Worm (Caenorhabditis elegans) whole organism, L2 larva: ENCODE measurements around the gene appg-2.

ENCODE experiments used
- C34F6.9 ChIP-seq: fragments of 150-350 bp; optimal IDR thresholded peaks from 2 replicates; lab custom pipeline; 2014; ENCODE audit warnings: missing biosample characterization, missing genetic modification characterization
- F13H6.1 ChIP-seq: sonication (generic microtip); optimal IDR thresholded peaks from 2 replicates; lab custom pipeline; 2016; ENCODE audit warnings: missing genetic modification characterization, missing compliant biosample characterization
- ZK546.5 ChIP-seq: sonication (generic microtip); optimal IDR thresholded peaks from 2 replicates; lab custom pipeline; 2017; ENCODE audit warnings: missing biosample characterization, missing genetic modification characterization
- alr-1 ChIP-seq: fragments of 150-350 bp; optimal IDR thresholded peaks from 2 replicates; lab custom pipeline; 2014; ENCODE audit warnings: missing biosample characterization, missing genetic modification characterization
- ceh-16 ChIP-seq: fragments of 150-350 bp; optimal IDR thresholded peaks from 2 replicates; lab custom pipeline; 2014; ENCODE audit warnings: missing biosample characterization, missing genetic modification characterization
- ceh-82 ChIP-seq: fragments of 150-350 bp; optimal IDR thresholded peaks from 2 replicates; lab custom pipeline; 2014; ENCODE audit warnings: missing biosample characterization, missing genetic modification characterization
- dmd-4 ChIP-seq: sonication (generic microtip); optimal IDR thresholded peaks from 2 replicates; lab custom pipeline; 2017; ENCODE audit warnings: missing biosample characterization, missing genetic modification characterization
- elt-1 ChIP-seq: fragments of 150-350 bp; optimal IDR thresholded peaks from 2 replicates; lab custom pipeline; 2014; ENCODE audit warnings: missing biosample characterization, missing genetic modification characterization
- fos-1 ChIP-seq: fragments of 150-350 bp; optimal IDR thresholded peaks from 2 replicates; lab custom pipeline; 2014; ENCODE audit warnings: missing biosample characterization, missing genetic modification characterization
- lin-13 ChIP-seq: fragments of 150-350 bp; optimal IDR thresholded peaks from 2 replicates; lab custom pipeline; 2014; ENCODE audit warnings: missing biosample characterization, missing genetic modification reagents, missing genetic modification characterization
- lin-39 ChIP-seq: fragments of 150-350 bp; optimal IDR thresholded peaks from 2 replicates; lab custom pipeline; 2014; ENCODE audit warnings: missing biosample characterization, missing genetic modification reagents, missing genetic modification characterization
- lsy-2 ChIP-seq, 2 experiments: fragments of 150-350 bp in 1 of 2; sonication (generic microtip) in 1 of 2; optimal IDR thresholded peaks; 2 replicates each; lab custom pipeline; 2014 to 2017; ENCODE audit warnings: missing biosample characterization in 2 of 2, missing genetic modification characterization in 2 of 2
- mbf-1 ChIP-seq: sonication (generic microtip); optimal IDR thresholded peaks from 2 replicates; lab custom pipeline; 2017; ENCODE audit warnings: missing biosample characterization, missing genetic modification characterization
- mdl-1 ChIP-seq, 2 experiments: fragments of 150-350 bp in 1 of 2; sonication (generic microtip) in 1 of 2; optimal IDR thresholded peaks; 2 replicates each; lab custom pipeline; 2017; ENCODE audit warnings: missing biosample characterization in 2 of 2, missing genetic modification characterization in 2 of 2
- nhr-10 ChIP-seq: sonication (generic microtip); optimal IDR thresholded peaks from 2 replicates; lab custom pipeline; 2017; ENCODE audit warnings: missing biosample characterization, missing genetic modification characterization
- nhr-129 ChIP-seq: fragments of 150-350 bp; optimal IDR thresholded peaks from 2 replicates; lab custom pipeline; 2014; ENCODE audit warnings: missing biosample characterization, missing genetic modification characterization
- nhr-23 ChIP-seq: fragments of 150-350 bp; optimal IDR thresholded peaks from 2 replicates; lab custom pipeline; 2014; ENCODE audit warnings: missing biosample characterization, missing genetic modification reagents, missing genetic modification characterization
- nhr-237 ChIP-seq: fragments of 150-350 bp; optimal IDR thresholded peaks from 2 replicates; lab custom pipeline; 2014; ENCODE audit warnings: missing biosample characterization, missing genetic modification characterization
- nhr-25 ChIP-seq: fragments of 150-350 bp; sonication (generic microtip); optimal IDR thresholded peaks from 3 replicates; lab custom pipeline; 2014; ENCODE audit warnings: missing biosample characterization, missing genetic modification characterization
- nhr-77 ChIP-seq: fragments of 150-350 bp; optimal IDR thresholded peaks from 2 replicates; lab custom pipeline; 2014; ENCODE audit warnings: missing biosample characterization, missing genetic modification characterization
- sem-4 ChIP-seq: fragments of 150-350 bp; optimal IDR thresholded peaks from 2 replicates; lab custom pipeline; 2014; ENCODE audit warnings: missing biosample characterization, missing genetic modification reagents, missing genetic modification characterization
- skn-1 ChIP-seq: sonication (generic microtip); optimal IDR thresholded peaks from 2 replicates; lab custom pipeline; 2017; ENCODE audit warnings: missing biosample characterization, missing genetic modification characterization
- sma-3 ChIP-seq: sonication (generic microtip); optimal IDR thresholded peaks from 2 replicates; lab custom pipeline; 2016; ENCODE audit warnings: missing genetic modification reagents, missing genetic modification characterization, missing compliant biosample characterization
- sma-9 ChIP-seq, 2 experiments: fragments of 150-350 bp in 1 of 2; sonication (generic microtip) in 1 of 2; optimal IDR thresholded peaks; 2 replicates each; lab custom pipeline; 2014 to 2016; ENCODE audit warnings: missing genetic modification characterization in 2 of 2, mild to moderate bottlenecking in 1 of 2, missing biosample characterization in 1 of 2, missing compliant biosample characterization in 1 of 2, missing genetic modification reagents in 1 of 2, moderate library complexity in 1 of 2
- snpc-4 ChIP-seq: fragments of 150-350 bp; optimal IDR thresholded peaks from 2 replicates; lab custom pipeline; 2014; ENCODE audit warnings: missing biosample characterization, missing genetic modification characterization
- unc-55 ChIP-seq: fragments of 150-350 bp; sonication (generic microtip); optimal IDR thresholded peaks from 3 replicates; lab custom pipeline; 2014; ENCODE audit warnings: missing biosample characterization, missing genetic modification reagents, missing genetic modification characterization
- ztf-1 ChIP-seq: fragments of 200-800 bp; sonication (Bioruptor generic); conservative IDR thresholded peaks from 2 replicates; pipeline ENCODE4 v1.3.6; 2022; ENCODE audit warnings: missing genetic modification characterization, missing compliant biosample characterization
- ztf-11 ChIP-seq: sonication (generic microtip); optimal IDR thresholded peaks from 2 replicates; lab custom pipeline; 2017; ENCODE audit warnings: missing biosample characterization, missing genetic modification characterization
- ztf-4 ChIP-seq: fragments of 150-350 bp; optimal IDR thresholded peaks from 2 replicates; lab custom pipeline; 2014; ENCODE audit warnings: missing biosample characterization, missing genetic modification characterization

appg-2 gene

ce11 chrII:8822711-8823110 lies 21.8 kb downstream of the appg-2 start (continued):
- TF ChIP-seq ceh-16, result no peak
- TF ChIP-seq ceh-82 (tag; lab: Kevin White, UChicago), result no peak

ce11 chrII:8825769-8826168 lies 24.8 kb downstream of the appg-2 start, which contains the start of gene nas-25:
nas-25 (plus strand) TSS chrII:8826069.
- no peak for TF ChIP-seq skn-1 (tag; lab: Kevin White, UChicago)

DNA sequence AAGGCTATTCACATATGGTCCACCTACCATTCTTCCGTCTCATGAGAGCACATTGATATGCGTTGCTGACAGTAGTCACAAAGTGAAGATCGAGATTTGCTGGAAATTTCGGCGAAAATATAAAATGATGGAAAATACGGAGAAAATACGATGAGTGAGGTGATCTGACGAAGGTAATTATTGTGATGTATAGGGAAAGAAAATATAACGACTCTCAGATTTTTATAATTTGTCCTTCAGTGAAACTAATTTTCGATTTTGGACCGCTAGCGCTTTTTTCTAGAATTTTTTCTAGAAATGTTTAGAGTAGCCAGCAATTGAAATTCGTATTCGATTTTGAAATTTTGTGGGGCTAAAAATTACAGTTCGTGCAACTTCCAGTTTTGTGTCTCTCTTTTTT lies 28.3 kb downstream of the appg-2 start, which contains the start of gene F46C5.2:
Gene F46C5.2 (minus strand): TSS at position 101 of the 400 bp plus-strand sequence.
- TF ChIP-seq nhr-77 (tag; lab: Kevin White, UChicago) (no peak), nhr-237 (tag; lab: Kevin White, UChicago) (no peak), unc-55 (GFP tag; lab: Kevin White, UChicago) (no peak), ceh-82 (tag; lab: Kevin White, UChicago) (no peak)

DNA sequence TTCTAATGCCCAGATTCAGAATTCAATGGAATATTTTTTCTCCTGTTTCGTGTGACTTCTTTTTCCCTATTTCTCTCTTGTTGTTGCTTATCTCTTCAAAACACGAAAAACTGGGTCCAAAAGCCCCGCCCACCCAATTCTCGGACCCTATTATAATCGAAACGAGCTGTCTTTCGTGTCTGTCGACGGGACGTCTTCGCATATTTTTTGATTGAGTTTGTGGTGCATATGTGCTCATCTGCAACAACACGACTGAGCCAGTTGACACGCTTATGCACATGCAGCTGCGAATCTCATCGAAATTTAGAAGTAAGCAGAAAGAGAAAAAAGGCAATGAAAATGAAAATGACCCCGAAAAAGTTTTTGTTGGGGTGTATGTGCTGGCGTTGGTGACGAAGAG lies 30.0 kb downstream of the appg-2 start:
- no peak for TF ChIP-seq lsy-2 (tag; optimal IDR thresholded peaks at IDR 0.05; lab: Kevin White, UChicago)
- TF ChIP-seq sma-3 (GFP tag; lab: Kevin White, UChicago), result no peak
- TF ChIP-seq fos-1, result no peak
- TF ChIP-seq ztf-11 (tag; lab: Kevin White, UChicago), result no peak
- no peak for TF ChIP-seq nhr-25 (tag; lab: Kevin White, UChicago)
- no peak for TF ChIP-seq elt-1

DNA sequence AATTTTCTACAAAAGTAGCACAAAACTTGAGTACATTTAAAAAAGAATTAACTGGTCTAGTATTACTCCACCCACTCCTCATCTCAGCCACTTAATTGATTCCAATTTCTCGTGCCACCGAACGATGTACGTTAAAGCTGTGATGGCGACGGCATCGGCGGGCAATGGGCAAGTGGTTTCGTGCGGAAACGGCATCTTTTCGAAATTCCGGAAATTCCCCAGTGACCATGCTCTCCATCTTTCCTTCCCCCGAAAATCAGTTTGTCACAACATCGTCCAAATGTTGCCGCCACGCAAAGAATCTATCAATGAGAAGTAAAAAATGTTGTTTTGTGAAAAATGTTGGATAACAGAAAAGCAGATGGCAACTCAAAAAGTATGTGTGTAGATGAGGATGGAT lies 32.0 kb downstream of the appg-2 start:
- TF ChIP-seq elt-1 (no peak), lsy-2 (tag; optimal IDR thresholded peaks at IDR 0.05; lab: Kevin White, UChicago) (no peak), sma-3 (GFP tag; lab: Kevin White, UChicago) (no peak), nhr-23 (tag; lab: Kevin White, UChicago) (no peak), ZK546.5 (tag; lab: Kevin White, UChicago) (no peak)

DNA sequence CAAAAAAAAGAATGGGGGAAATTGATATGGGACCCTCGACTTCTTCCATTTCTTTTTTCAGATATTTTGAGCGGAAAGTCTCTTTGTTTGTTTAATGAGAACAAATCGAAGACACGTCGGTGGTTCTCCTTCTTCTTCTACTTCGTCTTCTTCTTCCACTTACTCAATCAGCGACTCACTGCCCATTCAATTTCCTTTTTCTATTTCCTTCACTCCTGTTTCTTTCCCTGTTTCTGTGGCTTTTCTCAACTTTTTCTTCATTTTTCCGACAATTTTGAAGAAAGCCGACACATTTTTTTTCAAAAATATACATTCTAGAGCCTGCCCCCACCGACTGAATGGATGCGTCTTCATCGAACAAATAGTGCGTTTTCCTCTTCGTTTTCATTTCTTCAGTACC lies 34.9 kb downstream of the appg-2 start, which contains the start of gene F46C5.4:
Gene F46C5.4 (plus strand): TSS at position 222 of the 400 bp plus-strand sequence.
- no peak for TF ChIP-seq ceh-16
- no peak for TF ChIP-seq ceh-82 (tag; lab: Kevin White, UChicago)
- no peak for TF ChIP-seq sem-4 (tag; lab: Kevin White, UChicago)
- TF ChIP-seq sma-9 (GFP tag; optimal IDR thresholded peaks at IDR 0.05; lab: Kevin White, UChicago), result no peak
- no peak for TF ChIP-seq sma-9 (tag; optimal IDR thresholded peaks at IDR 0.05; lab: Kevin White, UChicago)
- TF ChIP-seq mbf-1 (tag; lab: Kevin White, UChicago), result no peak
- TF ChIP-seq sma-3 (GFP tag; lab: Kevin White, UChicago), result no peak
- TF ChIP-seq nhr-77 (tag; lab: Kevin White, UChicago), result no peak
- TF ChIP-seq ztf-4 (tag; lab: Kevin White, UChicago), result no peak
- TF ChIP-seq lin-13 (GFP tag; lab: Kevin White, UChicago), result no peak
- TF ChIP-seq ZK546.5 (tag; lab: Kevin White, UChicago), result no peak
- no peak for TF ChIP-seq dmd-4 (tag; lab: Kevin White, UChicago)
- no peak for TF ChIP-seq ztf-1 (GFP tag; lab: Robert Waterston, UW)
- TF ChIP-seq mdl-1 (tag; optimal IDR thresholded peaks at IDR 0.05; lab: Kevin White, UChicago), result no peak

DNA sequence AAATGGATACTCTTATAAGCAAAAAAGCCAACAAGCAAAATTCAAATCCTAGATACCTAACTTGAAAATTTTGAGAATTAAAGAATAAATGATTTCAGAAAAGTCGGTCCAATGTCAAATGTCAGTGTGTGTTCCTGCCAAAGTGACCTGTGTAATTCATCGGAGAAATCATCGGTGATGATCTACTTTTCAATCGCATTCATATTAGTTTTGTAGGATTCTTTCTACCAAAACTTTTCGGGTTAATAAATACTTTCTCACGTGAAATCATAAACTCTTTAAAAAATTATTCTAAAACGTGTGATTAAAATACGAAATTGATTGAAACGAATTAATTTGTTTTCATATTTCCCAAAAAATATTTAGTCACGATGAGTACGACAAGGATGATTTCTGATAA lies 38.1 kb downstream of the appg-2 start, which contains the start of gene F46C5.7:
Gene F46C5.7 (plus strand): TSS at position 301 of the 400 bp plus-strand sequence.
- TF ChIP-seq skn-1 (tag; lab: Kevin White, UChicago) (no peak), nhr-10 (tag; lab: Kevin White, UChicago) (no peak)

ce11 chrII:8844465-8845126 lies 43.7 kb downstream of the appg-2 start, which contains the start of gene F46C5.6:
F46C5.6 (minus strand) TSS chrII:8844515.
- TF ChIP-seq F13H6.1 (tag; lab: Kevin White, UChicago) (peak; percentile 84), alr-1 (tag; lab: Kevin White, UChicago) (no peak), skn-1 (tag; lab: Kevin White, UChicago) (no peak), elt-1 (no peak), fos-1 (no peak), lin-39 (tag; lab: Kevin White, UChicago) (no peak), sma-9 (GFP tag; optimal IDR thresholded peaks at IDR 0.05; lab: Kevin White, UChicago) (peak; percentile 17), sma-9 (tag; optimal IDR thresholded peaks at IDR 0.05; lab: Kevin White, UChicago) (no peak), nhr-10 (tag; lab: Kevin White, UChicago) (no peak), snpc-4 (tag; lab: Kevin White, UChicago) (no peak), nhr-129 (tag; lab: Kevin White, UChicago) (peak; percentile 45), C34F6.9 (peak; percentile 28), sem-4 (tag; lab: Kevin White, UChicago) (no peak), dmd-4 (tag; lab: Kevin White, UChicago) (no peak), lsy-2 (tag; optimal IDR thresholded peaks at IDR 0.05; lab: Kevin White, UChicago) (peak in 1 of 2 experiments; percentile 26)
- TF ChIP-seq, all 48 proteins: peak for 5
